Worm (Caenorhabditis elegans) whole organism, early embryonic: ENCODE data around the gene ugt-65.

ENCODE experiments used
- ceh-36 ChIP-seq: sonication (generic microtip); optimal IDR thresholded peaks from 2 replicates; lab custom pipeline; 2016; ENCODE audit warnings: missing genetic modification characterization, inconsistent platforms, missing compliant biosample characterization
- flt-1 ChIP-seq: fragments of 200-800 bp; sonication (Bioruptor generic); IDR thresholded peaks from 2 replicates; pipeline ENCODE4 v1.3.6; 2022; ENCODE audit warnings: missing genetic modification characterization, missing compliant biosample characterization
- hmbx-1 ChIP-seq: sonication (generic microtip); optimal IDR thresholded peaks from 2 replicates; lab custom pipeline; 2016; ENCODE audit warnings: mild to moderate bottlenecking, missing genetic modification characterization, missing compliant biosample characterization
- hnd-1 ChIP-seq: sonication (generic microtip); optimal IDR thresholded peaks from 2 replicates; lab custom pipeline; 2016; ENCODE audit warnings: missing genetic modification characterization, missing compliant biosample characterization
- pes-1 ChIP-seq: fragments of 200-800 bp; sonication (Bioruptor generic); IDR thresholded peaks from 2 replicates; pipeline ENCODE4 v1.3.6; 2022; ENCODE audit warnings: missing genetic modification reagents, missing genetic modification characterization, missing compliant biosample characterization

ce11 chrIV:12371879-12372278, 48.6 kb upstream of the ugt-65 start, which contains the start of gene wdr-46:
- TF ChIP-seq ceh-36 (tag; lab: Kevin White, UChicago) (peak; percentile 28), hnd-1 (no peak), hmbx-1 (tag; lab: Kevin White, UChicago) (no peak), flt-1 (GFP tag; lab: Robert Waterston, UW) (peak; percentile 41; the same call in 1 of the 2 replicates), pes-1 (GFP tag; lab: Robert Waterston, UW) (no peak)
